Worm (Caenorhabditis elegans) whole organism, L4/young adult: ENCODE measurements around the gene mup-2.

Experiments
- W03F9.2 ChIP-seq: fragments of 150-350 bp; optimal IDR thresholded peaks from 2 replicates; lab custom pipeline; 2014; ENCODE audit warnings: missing biosample characterization, missing genetic modification characterization
- dao-5 ChIP-seq: sonication (generic microtip); optimal IDR thresholded peaks from 2 replicates; lab custom pipeline; 2016; ENCODE audit warnings: missing genotype, missing genetic modification characterization, moderate library complexity, missing compliant biosample characterization
- him-1 ChIP-seq: sonication (generic microtip); optimal IDR thresholded peaks from 2 replicates; lab custom pipeline; 2016; ENCODE audit warnings: missing genotype, missing genetic modification reagents, missing genetic modification characterization, missing compliant biosample characterization

- TF ChIP-seq dao-5 (tag; lab: Kevin White, UChicago) (no peak), him-1 (tag; lab: Kevin White, UChicago) (no peak), W03F9.2 (no peak)
Observed at ce11 chrX:6360658-6361057, 49.4 kb downstream of the mup-2 start, which contains the start of gene C03B1.14.
